Fruit fly (Drosophila melanogaster): Measurements from ENCODE around the gene Eaf6.

Eaf6 gene

dm6 chr3L:5626465-5626864 lies 18.4 kb upstream of the Eaf6 start:
- no peak for TF ChIP-seq NFAT (GFP tag; IDR thresholded peaks at IDR 0.05)
- no peak for TF ChIP-seq Xbp1 (GFP tag; optimal IDR thresholded peaks at IDR 0.05)
- peak; percentile 13 for TF ChIP-seq Dip3 (GFP tag; optimal IDR thresholded peaks at IDR 0.05)
- no peak for TF ChIP-seq gcm2 (GFP tag; optimal IDR thresholded peaks at IDR 0.05)
- TF ChIP-seq CG10274 (GFP tag; optimal IDR thresholded peaks at IDR 0.05): no peak
- no peak for TF ChIP-seq CG10209 (GFP tag; optimal IDR thresholded peaks at IDR 0.05)
- TF ChIP-seq Blimp-1 (GFP tag; optimal IDR thresholded peaks at IDR 0.05): peak; percentile 26
- no peak for TF ChIP-seq dpn (GFP tag; optimal IDR thresholded peaks at IDR 0.05)
- no peak for TF ChIP-seq CrebB (tag; optimal IDR thresholded peaks at IDR 0.05)
- no peak for TF ChIP-seq croc (GFP tag; conservative IDR thresholded peaks at IDR 0.05)
- no peak for TF ChIP-seq CG34422 (GFP tag; IDR thresholded peaks at IDR 0.05)
- no peak for TF ChIP-seq sim (GFP tag; IDR thresholded peaks at IDR 0.05)

DNA sequence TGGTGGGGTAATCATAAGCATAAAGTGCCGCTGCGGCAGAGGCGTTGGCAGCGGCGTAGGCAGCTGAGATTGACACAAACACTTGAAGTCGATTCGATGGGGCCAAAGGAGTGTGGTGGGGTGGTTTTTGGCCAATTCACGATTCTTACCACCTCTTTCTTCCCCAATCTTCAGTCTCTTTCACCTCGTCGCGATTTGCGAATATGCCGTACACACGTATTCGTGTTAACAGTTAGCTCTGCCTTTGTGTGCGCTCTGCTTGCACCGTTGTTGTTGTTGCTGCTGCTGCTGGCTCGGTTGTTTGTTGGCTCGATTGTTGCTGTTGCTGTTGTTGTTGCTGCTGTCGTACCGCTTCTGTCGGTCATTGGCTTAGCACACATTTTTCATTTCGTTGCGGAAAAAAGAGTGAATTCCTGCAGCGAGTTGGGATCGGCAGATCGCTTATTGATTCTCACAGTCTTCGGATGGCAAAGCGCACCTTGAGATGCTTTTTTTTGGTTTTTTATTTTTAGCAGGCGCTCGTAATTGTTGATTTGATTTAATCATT lies 17.1 kb upstream of the Eaf6 start:
- TF ChIP-seq Dek (tag; optimal IDR thresholded peaks at IDR 0.05) (no peak), CG4360 (GFP tag; IDR thresholded peaks at IDR 0.05) (peak; percentile 94), E2f2 (GFP tag; IDR thresholded peaks at IDR 0.05) (no peak), chinmo (GFP tag; IDR thresholded peaks at IDR 0.05; ENCODE audit: partially characterized antibody) (0 out of 4 replicates have a peak, but pooled peaks have one; percentile 9), D (optimal IDR thresholded peaks at IDR 0.05) (peak; percentile 35), D (GFP tag; optimal IDR thresholded peaks at IDR 0.05) (no peak)

DNA sequence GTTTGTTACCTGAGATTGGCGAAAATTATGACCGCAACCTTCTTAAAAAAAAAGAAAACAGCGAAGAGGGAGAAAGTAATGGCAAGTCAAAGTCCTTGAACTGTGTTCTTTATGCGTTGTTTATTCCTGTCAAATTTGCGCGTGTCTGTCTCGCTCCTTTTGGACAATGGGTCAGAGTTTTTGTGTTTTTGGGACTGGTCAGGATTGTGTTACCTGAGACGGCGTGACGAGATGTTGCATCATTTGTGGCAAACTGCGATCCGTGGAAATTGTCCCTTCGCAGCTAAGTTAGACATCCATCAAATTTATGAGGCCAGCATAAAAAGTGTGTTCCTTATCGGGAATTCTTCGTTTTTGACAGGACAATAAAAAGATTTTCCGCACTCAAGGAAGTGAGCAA lies 15.2 kb upstream of the Eaf6 start:
- TF ChIP-seq cad (GFP tag; optimal IDR thresholded peaks at IDR 0.05): peak; percentile 88
- no peak for TF ChIP-seq bbx (GFP tag; IDR thresholded peaks at IDR 0.05; ENCODE audit: partially characterized antibody)
- peak in 1 of 2 experiments; percentile 55 for TF ChIP-seq tll (GFP tag; optimal IDR thresholded peaks at IDR 0.05)
- TF ChIP-seq CG15479 (GFP tag; optimal IDR thresholded peaks at IDR 0.05): peak; percentile 85
- no peak for TF ChIP-seq CG9932 (GFP tag; IDR thresholded peaks at IDR 0.05)
- no peak for TF ChIP-seq CG18262 (tag; optimal IDR thresholded peaks at IDR 0.05)
- no peak for TF ChIP-seq lov (optimal IDR thresholded peaks at IDR 0.05)
- no peak for TF ChIP-seq lov (GFP tag; IDR thresholded peaks at IDR 0.05)
- no peak for TF ChIP-seq CG34376 (GFP tag; optimal IDR thresholded peaks at IDR 0.05)
- no peak for TF ChIP-seq CG7928 (GFP tag; optimal IDR thresholded peaks at IDR 0.05)
- peak; percentile 19 for TF ChIP-seq CG7271 (tag; optimal IDR thresholded peaks at IDR 0.05)
- TF ChIP-seq Max (GFP tag; optimal IDR thresholded peaks at IDR 0.05): no peak
- no peak for TF ChIP-seq Gug (GFP tag; IDR thresholded peaks at IDR 0.05)
- TF ChIP-seq nerfin-2 (GFP tag; IDR thresholded peaks at IDR 0.05; ENCODE audit: partially characterized antibody): no peak

DNA sequence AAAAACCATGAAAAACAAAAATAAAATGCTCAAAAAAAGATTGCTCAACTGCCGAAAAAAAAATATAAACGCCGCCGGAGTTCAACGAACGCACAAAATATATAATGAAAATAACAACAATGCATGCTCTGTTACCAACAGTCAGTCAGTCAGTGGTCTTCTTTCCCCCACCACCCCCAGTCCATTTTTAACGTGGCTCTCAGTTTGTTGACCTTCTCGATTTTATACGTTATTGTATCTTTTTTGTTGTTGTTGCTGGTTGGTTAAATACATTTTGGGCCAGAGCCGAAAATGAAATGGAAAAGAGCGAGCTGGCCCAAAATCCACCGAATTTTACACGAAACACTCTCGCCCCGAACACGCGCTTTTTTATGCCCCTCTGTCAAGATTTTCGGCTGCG lies 13.8 kb upstream of the Eaf6 start:
- TF ChIP-seq CG2199 (GFP tag; IDR thresholded peaks at IDR 0.05): 0 out of 3 replicates have a peak, but pooled peaks have one; percentile 32
- peak; percentile 81 for TF ChIP-seq sqz (GFP tag; optimal IDR thresholded peaks at IDR 0.05)
- no peak for TF ChIP-seq CG7987 (GFP tag; optimal IDR thresholded peaks at IDR 0.05)
- peak; percentile 75 for TF ChIP-seq CG33557 (GFP tag; optimal IDR thresholded peaks at IDR 0.05)
- TF ChIP-seq Abd-B (GFP tag; optimal IDR thresholded peaks at IDR 0.05): peak; percentile 43
- TF ChIP-seq Blimp-1 (GFP tag; optimal IDR thresholded peaks at IDR 0.05): peak; percentile 100
- peak; percentile 48; the same call in 1 of the 2 replicates for TF ChIP-seq crol (GFP tag; IDR thresholded peaks at IDR 0.05)
- no peak for TF ChIP-seq Six4 (GFP tag; optimal IDR thresholded peaks at IDR 0.05)
- peak; percentile 90; the same call in 2 of the 4 replicates for TF ChIP-seq chinmo (GFP tag; IDR thresholded peaks at IDR 0.05; ENCODE audit: partially characterized antibody)
- peak; percentile 61 for TF ChIP-seq CG4360 (GFP tag; IDR thresholded peaks at IDR 0.05)
- TF ChIP-seq kni (GFP tag; optimal IDR thresholded peaks at IDR 0.05): peak; percentile 96
- peak; percentile 45; the same call in 1 of the 3 replicates for TF ChIP-seq z (GFP tag; IDR thresholded peaks at IDR 0.05)
- TF ChIP-seq Deaf1 (tag; optimal IDR thresholded peaks at IDR 0.05): peak; percentile 55
- TF ChIP-seq jigr1 (GFP tag; IDR thresholded peaks at IDR 0.05): no peak
- peak; percentile 62 for TF ChIP-seq abd-A (tag; optimal IDR thresholded peaks at IDR 0.05)
- peak; percentile 1 for TF ChIP-seq CG12769 (tag; optimal IDR thresholded peaks at IDR 0.05)
- peak; percentile 15 for TF ChIP-seq sd (tag; optimal IDR thresholded peaks at IDR 0.05)
